Fruit fly (Drosophila melanogaster): ENCODE results near the gene Cpr64Aa.
A peak's percentile ranks its signal among the peaks of the same experiment; 100 is the strongest.

The Cpr64Aa gene

dm6 chr3L:4184563-4184962 is 24.4 kb downstream of the Cpr64Aa start, which contains the start of gene Teh3:
TSS of gene Teh3 (minus strand) at chr3L:4184663.
- no peak for TF ChIP-seq cad (GFP tag; optimal IDR thresholded peaks at IDR 0.05)

- TF ChIP-seq HLH4C (GFP tag; IDR thresholded peaks at IDR 0.05; ENCODE audit: partially characterized antibody), result 0 out of 3 replicates have a peak, but pooled peaks have one; percentile 31
- TF ChIP-seq pfk (GFP tag; optimal IDR thresholded peaks at IDR 0.05), result no peak
- no peak for TF ChIP-seq CG8924 (tag; optimal IDR thresholded peaks at IDR 0.05)
- 0 out of 2 replicates have a peak, but pooled peaks have one; percentile 5 for TF ChIP-seq CG11247 (GFP tag; IDR thresholded peaks at IDR 0.05)
- peak; percentile 18 for TF ChIP-seq Deaf1 (tag; optimal IDR thresholded peaks at IDR 0.05)
- no peak for TF ChIP-seq Hr3 (GFP tag; optimal IDR thresholded peaks at IDR 0.05)
- no peak for TF ChIP-seq Oli (tag; optimal IDR thresholded peaks at IDR 0.05)
- no peak for TF ChIP-seq H2.0 (GFP tag; IDR thresholded peaks at IDR 0.05)
- TF ChIP-seq jumu (GFP tag; optimal IDR thresholded peaks at IDR 0.05), result no peak
- no peak for TF ChIP-seq dmrt11E (tag; optimal IDR thresholded peaks at IDR 0.05)
- TF ChIP-seq Fer2 (tag; optimal IDR thresholded peaks at IDR 0.05), result no peak
- TF ChIP-seq psq (GFP tag; optimal IDR thresholded peaks at IDR 0.05), result no peak
- peak; percentile 72 for TF ChIP-seq CG4820 (GFP tag; optimal IDR thresholded peaks at IDR 0.05)
- no peak for TF ChIP-seq sc (optimal IDR thresholded peaks at IDR 0.05)
- no peak for TF ChIP-seq sc (GFP tag; optimal IDR thresholded peaks at IDR 0.05)
- no peak for TF ChIP-seq Sry-β (GFP tag; optimal IDR thresholded peaks at IDR 0.05)
- no peak for TF ChIP-seq CG9817 (tag; optimal IDR thresholded peaks at IDR 0.05)
- peak; percentile 97 for TF ChIP-seq CG15514 (GFP tag; optimal IDR thresholded peaks at IDR 0.05)
- peak; percentile 60 for TF ChIP-seq nerfin-1 (tag; optimal IDR thresholded peaks at IDR 0.05)
- TF ChIP-seq CG18599 (GFP tag; optimal IDR thresholded peaks at IDR 0.05), result peak; percentile 7
- no peak for TF ChIP-seq hbn (GFP tag; IDR thresholded peaks at IDR 0.05; ENCODE audit: partially characterized antibody)
- no peak for TF ChIP-seq grn (GFP tag; optimal IDR thresholded peaks at IDR 0.05)
- TF ChIP-seq CG6272 (GFP tag; IDR thresholded peaks at IDR 0.05), result no peak
- TF ChIP-seq luna (GFP tag; optimal IDR thresholded peaks at IDR 0.05), result no peak
- peak; percentile 89 for TF ChIP-seq ewg (GFP tag; optimal IDR thresholded peaks at IDR 0.05)
- no peak for TF ChIP-seq CG11723 (GFP tag; optimal IDR thresholded peaks at IDR 0.05)
- no peak for TF ChIP-seq HmgZ (tag; optimal IDR thresholded peaks at IDR 0.05)
- TF ChIP-seq CG18262 (tag; optimal IDR thresholded peaks at IDR 0.05), result no peak
- peak in 1 of 2 experiments; percentile 22 for TF ChIP-seq Trl (optimal IDR thresholded peaks at IDR 0.05)
- TF ChIP-seq Trl (GFP tag; optimal IDR thresholded peaks at IDR 0.05), result no peak
- TF ChIP-seq Ets65A (GFP tag), result peak; percentile 85
- TF ChIP-seq CG15601 (tag; optimal IDR thresholded peaks at IDR 0.05), result peak; percentile 81
- TF ChIP-seq Mrtf (GFP tag; IDR thresholded peaks at IDR 0.05), result no peak
- no peak for TF ChIP-seq GATAe (GFP tag; conservative IDR thresholded peaks at IDR 0.05)
- no peak for TF ChIP-seq fd3F (GFP tag; optimal IDR thresholded peaks at IDR 0.05)
- no peak for TF ChIP-seq CG3065 (GFP tag; optimal IDR thresholded peaks at IDR 0.05)
- TF ChIP-seq CG6254 (GFP tag; optimal IDR thresholded peaks at IDR 0.05), result no peak
- TF ChIP-seq CG11504 (tag; optimal IDR thresholded peaks at IDR 0.05), result no peak
- no peak for TF ChIP-seq CG8944 (GFP tag; optimal IDR thresholded peaks at IDR 0.05)
- TF ChIP-seq CG16779 (GFP tag; IDR thresholded peaks at IDR 0.05), result peak; percentile 57; the same call in 1 of the 2 replicates
- no peak for TF ChIP-seq CG30431 (GFP tag; optimal IDR thresholded peaks at IDR 0.05)
- TF ChIP-seq abd-A (tag; optimal IDR thresholded peaks at IDR 0.05), result peak; percentile 39
- no peak for TF ChIP-seq Bteb2 (GFP tag; optimal IDR thresholded peaks at IDR 0.05)
- TF ChIP-seq Dp (GFP tag; optimal IDR thresholded peaks at IDR 0.05), result no peak
- TF ChIP-seq YL-1 (GFP tag; optimal IDR thresholded peaks at IDR 0.05), result no peak
- TF ChIP-seq onecut (GFP tag; IDR thresholded peaks at IDR 0.05), result no peak
- no peak for TF ChIP-seq CG33213 (GFP tag; optimal IDR thresholded peaks at IDR 0.05)
- no peak for TF ChIP-seq unpg (GFP tag; optimal IDR thresholded peaks at IDR 0.05)
Measured at dm6 chr3L:4177981-4178562, 30.9 kb downstream of the Cpr64Aa start, which contains the start of gene Teh4. TSS of gene Teh4 (minus strand) at chr3L:4178270.

Measured in whole organism, embryonic.